Worm (Caenorhabditis elegans) whole organism, dauer: ENCODE measurements around the gene ufbp-1.

Source experiments
- unc-62 ChIP-seq: sonication (generic microtip); optimal IDR thresholded peaks from 2 replicates; lab custom pipeline; 2017; ENCODE audit warnings: missing biosample characterization, missing genetic modification reagents, missing genetic modification characterization

The ufbp-1 gene

ce11 chrIII:8403507-8403906, 39.9 kb downstream of the ufbp-1 start, which contains the start of gene cutc-1:
Gene cutc-1, minus strand, starts transcription at chrIII:8403607.
- TF ChIP-seq unc-62 (GFP tag; lab: Kevin White, UChicago) = no peak

ce11 chrIII:8402633-8403032, 40.8 kb downstream of the ufbp-1 start:
- no peak for TF ChIP-seq unc-62 (GFP tag; lab: Kevin White, UChicago)

- TF ChIP-seq unc-62 (GFP tag; lab: Kevin White, UChicago) = no peak
These were observed 41.5 kb downstream of the ufbp-1 start, which contains the start of gene lap-1 for ce11 chrIII:8401887-8402286. Gene lap-1, minus strand, starts transcription at chrIII:8401928.

- no peak for TF ChIP-seq unc-62 (GFP tag; lab: Kevin White, UChicago)
These were observed 42.9 kb downstream of the ufbp-1 start for ce11 chrIII:8400478-8400877.

- TF ChIP-seq unc-62 (GFP tag; lab: Kevin White, UChicago) = no peak
These were observed 45.0 kb downstream of the ufbp-1 start, which contains the start of gene ZK353.2 for ce11 chrIII:8398411-8398810. Gene ZK353.2, plus strand, starts transcription at chrIII:8398711.

ce11 chrIII:8395685-8396084, 47.7 kb downstream of the ufbp-1 start, which contains the start of gene ZK353.3:
Gene ZK353.3, plus strand, starts transcription at chrIII:8395985.
- no peak for TF ChIP-seq unc-62 (GFP tag; lab: Kevin White, UChicago)

ce11 chrIII:8394374-8395302, 48.8 kb downstream of the ufbp-1 start, which contains the start of gene ZK353.10:
Gene ZK353.10, minus strand, starts transcription at chrIII:8394424.
- TF ChIP-seq unc-62 (GFP tag; lab: Kevin White, UChicago) = no peak

ce11 chrIII:8392307-8392706, 51.1 kb downstream of the ufbp-1 start:
- no peak for TF ChIP-seq unc-62 (GFP tag; lab: Kevin White, UChicago)

- no peak for TF ChIP-seq unc-62 (GFP tag; lab: Kevin White, UChicago)
These were observed 53.9 kb downstream of the ufbp-1 start, which contains the start of gene ZK353.4 for ce11 chrIII:8389539-8389938. Gene ZK353.4, minus strand, starts transcription at chrIII:8389639.
